Fruit fly (Drosophila melanogaster) whole organism, larva: Measurements from ENCODE around the gene CG1428.

Experiments
- noc ChIP-seq: fragments of 200-800 bp; sonication (Bioruptor generic); optimal IDR thresholded peaks from 3 replicates; lab custom pipeline; 2019; ENCODE audit warnings: missing biosample characterization, mild to moderate bottlenecking, missing genetic modification characterization, moderate library complexity

CG1428 gene

dm6 chr2L:21896046-21896445, 10.0 kb upstream of the CG1428 start:
- TF ChIP-seq noc (tag; lab: Kevin White, UChicago), result no peak

- no peak for TF ChIP-seq noc (tag; lab: Kevin White, UChicago)
These were observed 7.9 kb upstream of the CG1428 start, which contains the start of gene CG11629 for dm6 chr2L:21898189-21898588. TSS of gene CG11629 (minus strand) at chr2L:21898289.

- TF ChIP-seq noc (tag; lab: Kevin White, UChicago), result no peak
These were observed 6.9 kb upstream of the CG1428 start for dm6 chr2L:21899001-21899715.

- TF ChIP-seq noc (tag; lab: Kevin White, UChicago), result no peak
These were observed 3.4 kb upstream of the CG1428 start, which contains the start of gene CG1421 for dm6 chr2L:21902693-21903092. TSS of gene CG1421 (plus strand) at chr2L:21902993.

dm6 chr2L:21904183-21904582, 1.9 kb upstream of the CG1428 start:
- TF ChIP-seq noc (tag; lab: Kevin White, UChicago), result no peak

DNA sequence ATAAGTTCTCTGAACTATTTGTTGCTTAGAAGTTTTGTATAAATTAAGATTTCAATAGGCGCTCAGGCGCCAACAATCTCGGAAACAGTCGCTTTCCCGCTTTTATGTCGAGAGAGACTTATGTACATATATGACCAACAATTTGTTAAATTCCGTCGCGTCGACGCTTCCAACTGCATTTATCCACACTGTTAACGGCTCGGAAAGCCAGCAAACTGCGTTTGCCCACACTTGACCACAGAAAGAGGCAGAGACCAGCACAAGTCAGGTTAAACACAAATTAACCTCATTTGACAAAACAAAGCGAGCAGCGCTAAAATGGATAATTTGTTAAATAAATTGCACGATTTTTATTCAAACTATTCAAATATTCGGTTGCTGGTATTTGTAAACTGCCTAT, 950 bp upstream of the CG1428 start:
- no peak for TF ChIP-seq noc (tag; lab: Kevin White, UChicago)

dm6 chr2L:21915258-21915657, 9.2 kb downstream of the CG1428 start, which contains the start of gene CG31600:
TSS of gene CG31600 (minus strand) at chr2L:21915358.
- TF ChIP-seq noc (tag; lab: Kevin White, UChicago), result no peak

DNA sequence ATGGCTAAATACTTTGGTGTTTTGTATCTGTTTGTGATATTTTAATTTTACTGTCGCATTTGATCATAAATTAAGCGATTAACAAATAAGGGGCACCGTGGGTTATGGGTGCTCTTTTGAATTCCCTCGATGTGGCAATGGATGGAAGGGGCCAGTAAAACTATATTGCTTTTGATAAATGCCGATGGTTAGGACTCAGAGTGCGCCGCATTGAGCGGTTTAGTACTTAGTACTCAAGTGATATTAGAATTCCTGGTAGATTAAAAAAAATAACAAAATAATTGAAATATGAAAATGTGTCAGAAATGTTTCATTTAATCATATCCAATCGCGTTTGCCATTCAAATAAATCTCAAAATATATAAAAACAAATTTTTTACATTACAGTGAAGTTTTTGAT, 9.9 kb downstream of the CG1428 start, which contains the start of gene CG11634:
Gene CG11634, plus strand, starts transcription at position 301 of the 400 bp plus-strand sequence.
- no peak for TF ChIP-seq noc (tag; lab: Kevin White, UChicago)

DNA sequence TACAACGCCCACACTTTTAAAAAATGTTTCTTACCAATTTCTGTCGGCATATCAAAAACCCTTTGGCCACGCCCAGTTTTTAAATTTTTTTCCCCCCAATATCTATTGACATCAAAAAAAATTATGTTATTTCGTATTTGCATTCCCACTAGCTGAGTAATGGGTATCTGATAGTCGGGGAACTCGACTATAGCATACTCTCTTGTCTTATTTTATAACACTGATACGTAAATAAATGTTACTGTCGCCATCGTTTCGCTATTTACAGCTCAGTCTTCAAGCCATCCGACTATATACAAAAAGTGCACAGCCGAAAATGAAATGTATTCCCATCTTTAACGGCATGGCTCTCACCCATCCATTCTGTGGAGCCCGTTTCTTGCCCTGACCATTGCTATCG, 17.2 kb downstream of the CG1428 start:
- no peak for TF ChIP-seq noc (tag; lab: Kevin White, UChicago)

DNA sequence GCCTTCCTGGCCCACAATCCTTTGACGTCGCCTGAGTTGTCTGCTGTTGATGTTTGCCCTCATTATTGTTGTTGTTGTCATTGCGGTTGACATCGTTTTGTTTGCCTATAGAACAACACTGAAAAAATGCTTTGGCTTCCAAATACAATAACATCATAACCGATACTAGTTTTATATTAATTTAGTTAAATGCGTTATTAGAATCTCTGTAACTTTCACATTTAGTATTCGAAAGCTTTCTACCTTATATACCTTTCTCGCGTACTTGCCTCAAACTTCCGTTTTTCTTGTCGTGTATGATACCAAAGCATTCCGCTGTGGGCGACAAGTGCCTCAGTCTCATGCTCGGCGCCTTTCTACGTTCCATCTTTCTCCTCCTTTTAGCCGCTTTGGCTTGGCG, 27.4 kb downstream of the CG1428 start:
- TF ChIP-seq noc (tag; lab: Kevin White, UChicago), result no peak
